Fruit fly (Drosophila melanogaster) whole organism, embryonic: ENCODE measurements around the gene CG31467.

Experiments used
- Adf1 ChIP-seq: fragments of 200-800 bp; sonication (Bioruptor generic); IDR thresholded peaks from 2 replicates; pipeline ENCODE4 v1.3.6; 2022; ENCODE audit warnings: missing biosample characterization, missing genetic modification characterization
- Bgb ChIP-seq: fragments of 200-800 bp; sonication (Bioruptor generic); IDR thresholded peaks from 2 replicates; pipeline ENCODE4 v1.3.6; 2022; ENCODE audit warnings: missing biosample characterization, missing genetic modification characterization; ENCODE audit not compliant: partially characterized antibody
- CG10267 ChIP-seq: fragments of 200-800 bp; sonication (Bioruptor generic); optimal IDR thresholded peaks from 2 replicates; lab custom pipeline; 2018; ENCODE audit warnings: missing biosample characterization, mild to moderate bottlenecking, missing genetic modification characterization, moderate library complexity
- CG10321 ChIP-seq: fragments of 200-800 bp; sonication (Bioruptor generic); IDR thresholded peaks from 2 replicates; pipeline ENCODE4 v1.3.6; 2022; ENCODE audit warnings: missing biosample characterization, missing genetic modification characterization
- CG11696 ChIP-seq: fragments of 200-800 bp; sonication (Bioruptor generic); IDR thresholded peaks from 2 replicates; pipeline ENCODE4 v1.3.6; 2022; ENCODE audit warnings: missing biosample characterization, missing genetic modification characterization
- CG12942 ChIP-seq: fragments of 200-800 bp; sonication (Bioruptor generic); optimal IDR thresholded peaks from 3 replicates; lab custom pipeline; 2016; ENCODE audit warnings: missing biosample characterization, missing genetic modification characterization
- CG13775 ChIP-seq: fragments of 200-800 bp; sonication (Bioruptor generic); optimal IDR thresholded peaks from 3 replicates; lab custom pipeline; 2017; ENCODE audit warnings: missing biosample characterization, mild to moderate bottlenecking, missing genetic modification characterization
- CG15269 ChIP-seq: fragments of 200-800 bp; sonication (Bioruptor generic); optimal IDR thresholded peaks from 2 replicates; lab custom pipeline; 2018; ENCODE audit warnings: missing biosample characterization, mild to moderate bottlenecking, missing genetic modification characterization, moderate library complexity
- CG1647 ChIP-seq: fragments of 200-800 bp; sonication (Bioruptor generic); optimal IDR thresholded peaks from 3 replicates; lab custom pipeline; 2016; ENCODE audit warnings: missing biosample characterization, missing genetic modification characterization
- CG1832 ChIP-seq: fragments of 200-800 bp; sonication (Bioruptor generic); optimal IDR thresholded peaks from 2 replicates; lab custom pipeline; 2017; ENCODE audit warnings: missing biosample characterization, mild to moderate bottlenecking, missing genetic modification characterization, inconsistent platforms
- CG18599 ChIP-seq: fragments of 200-800 bp; sonication (Bioruptor generic); optimal IDR thresholded peaks from 3 replicates; lab custom pipeline; 2017; ENCODE audit warnings: missing biosample characterization, missing genetic modification characterization, mild to moderate bottlenecking, moderate library complexity, missing genetic modification reagents
- CG2199 ChIP-seq: fragments of 200-800 bp; sonication (Bioruptor generic); IDR thresholded peaks from 3 replicates; pipeline ENCODE4 v1.3.6; 2022; ENCODE audit warnings: missing biosample characterization, missing genetic modification characterization
- CG2678 ChIP-seq: fragments of 200-800 bp; sonication (Bioruptor generic); optimal IDR thresholded peaks from 3 replicates; lab custom pipeline; 2019; ENCODE audit warnings: missing biosample characterization, mild to moderate bottlenecking, missing genetic modification characterization, moderate library complexity
- CG30403 ChIP-seq: fragments of 200-800 bp; sonication (Bioruptor generic); optimal IDR thresholded peaks from 3 replicates; lab custom pipeline; 2016; ENCODE audit warnings: missing biosample characterization, missing genetic modification characterization
- CG34224 ChIP-seq: fragments of 200-800 bp; sonication (Bioruptor generic); IDR thresholded peaks from 3 replicates; pipeline ENCODE4 v1.3.6; 2022; ENCODE audit warnings: missing biosample characterization, missing genetic modification characterization; ENCODE audit not compliant: partially characterized antibody
- CG4282 ChIP-seq: fragments of 200-800 bp; sonication (Bioruptor generic); optimal IDR thresholded peaks from 2 replicates; lab custom pipeline; 2016; ENCODE audit warnings: missing biosample characterization, missing genetic modification characterization
- CG6175 ChIP-seq: fragments of 200-800 bp; sonication (Bioruptor generic); IDR thresholded peaks from 3 replicates; pipeline ENCODE4 v1.3.6; 2022; ENCODE audit warnings: missing biosample characterization, missing genetic modification characterization
- CG8290 ChIP-seq, 3 experiments: fragments of 200-800 bp; sonication (Bioruptor generic); optimal IDR thresholded peaks; 2 replicates each; lab custom pipeline; 2016 to 2019; ENCODE audit warnings: missing biosample characterization in 3 of 3, missing genetic modification characterization in 3 of 3, mild to moderate bottlenecking in 2 of 3, moderate library complexity in 1 of 3
- CG9727 ChIP-seq: fragments of 200-800 bp; sonication (Bioruptor generic); optimal IDR thresholded peaks from 3 replicates; lab custom pipeline; 2017; ENCODE audit warnings: missing biosample characterization, mild to moderate bottlenecking, missing genetic modification characterization
- Dad ChIP-seq: fragments of 200-800 bp; sonication (Bioruptor generic); optimal IDR thresholded peaks from 3 replicates; lab custom pipeline; 2016; ENCODE audit warnings: missing biosample characterization, missing genetic modification characterization
- Dip3 ChIP-seq: fragments of 200-800 bp; sonication (Bioruptor generic); optimal IDR thresholded peaks from 3 replicates; lab custom pipeline; 2016; ENCODE audit warnings: missing biosample characterization, missing genetic modification characterization
- ERR ChIP-seq: fragments of 200-800 bp; sonication (Bioruptor generic); optimal IDR thresholded peaks from 2 replicates; lab custom pipeline; 2016; ENCODE audit warnings: missing biosample characterization, missing genetic modification characterization
- Gug ChIP-seq: fragments of 200-800 bp; sonication (Bioruptor generic); IDR thresholded peaks from 4 replicates; pipeline ENCODE4 v1.3.6; 2022; ENCODE audit warnings: missing biosample characterization, missing genetic modification characterization
- H15 ChIP-seq: fragments of 200-800 bp; sonication (Bioruptor generic); IDR thresholded peaks from 3 replicates; pipeline ENCODE4 v1.3.6; 2022; ENCODE audit warnings: missing biosample characterization, missing genetic modification characterization
- HHEX ChIP-seq: fragments of 200-800 bp; sonication (Bioruptor generic); optimal IDR thresholded peaks from 3 replicates; lab custom pipeline; 2017; ENCODE audit warnings: missing biosample characterization, mild to moderate bottlenecking, missing genetic modification characterization, missing genetic modification reagents
- Max ChIP-seq: fragments of 200-800 bp; sonication (Bioruptor generic); optimal IDR thresholded peaks from 2 replicates; lab custom pipeline; 2016; ENCODE audit warnings: missing biosample characterization, mild to moderate bottlenecking, missing genetic modification characterization
- NC2α ChIP-seq: fragments of 200-800 bp; sonication (Bioruptor generic); optimal IDR thresholded peaks from 2 replicates; lab custom pipeline; 2016; ENCODE audit warnings: missing biosample characterization, missing genetic modification characterization
- NC2β ChIP-seq: fragments of 200-800 bp; sonication (Bioruptor generic); optimal IDR thresholded peaks from 2 replicates; lab custom pipeline; 2016; ENCODE audit warnings: missing biosample characterization, missing genetic modification characterization
- Nf-YA ChIP-seq: fragments of 200-800 bp; sonication (Bioruptor generic); IDR thresholded peaks from 2 replicates; pipeline ENCODE4 v1.3.6; 2022; ENCODE audit warnings: missing biosample characterization, missing genetic modification characterization
- Opbp ChIP-seq: fragments of 200-800 bp; sonication (Bioruptor generic); IDR thresholded peaks from 3 replicates; pipeline ENCODE4 v1.3.6; 2022; ENCODE audit warnings: missing biosample characterization, missing genetic modification characterization; ENCODE audit not compliant: partially characterized antibody
- Optix ChIP-seq: fragments of 200-800 bp; sonication (Bioruptor generic); IDR thresholded peaks from 3 replicates; pipeline ENCODE4 v1.3.6; 2022; ENCODE audit warnings: missing biosample characterization, missing genetic modification characterization
- Side ChIP-seq: fragments of 200-800 bp; sonication (Bioruptor generic); optimal IDR thresholded peaks from 2 replicates; lab custom pipeline; 2016; ENCODE audit warnings: missing biosample characterization, missing genetic modification characterization
- bigmax ChIP-seq: fragments of 200-800 bp; sonication (Bioruptor generic); optimal IDR thresholded peaks from 2 replicates; lab custom pipeline; 2018; ENCODE audit warnings: missing biosample characterization, mild to moderate bottlenecking, missing genetic modification characterization
- emc ChIP-seq: fragments of 200-800 bp; sonication (Bioruptor generic); optimal IDR thresholded peaks from 2 replicates; lab custom pipeline; 2016; ENCODE audit warnings: missing biosample characterization, missing genetic modification characterization
- fd3F ChIP-seq: fragments of 200-800 bp; sonication (Bioruptor generic); optimal IDR thresholded peaks from 2 replicates; lab custom pipeline; 2018; ENCODE audit warnings: missing biosample characterization, mild to moderate bottlenecking, missing genetic modification characterization, moderate library complexity
- fd64A ChIP-seq: fragments of 200-800 bp; sonication (Bioruptor generic); optimal IDR thresholded peaks from 3 replicates; lab custom pipeline; 2018; ENCODE audit warnings: missing biosample characterization, mild to moderate bottlenecking, missing genetic modification characterization
- h ChIP-seq: fragments of >200 bp; optimal IDR thresholded peaks from 2 replicates; lab custom pipeline; 2017
- kay ChIP-seq: fragments of 200-800 bp; sonication (Bioruptor generic); optimal IDR thresholded peaks from 2 replicates; lab custom pipeline; 2016; ENCODE audit warnings: missing biosample characterization, missing genetic modification characterization
- knrl ChIP-seq: fragments of 200-800 bp; sonication (Bioruptor generic); IDR thresholded peaks from 3 replicates; pipeline ENCODE4 v1.3.6; 2022; ENCODE audit warnings: missing biosample characterization, missing genetic modification characterization; ENCODE audit not compliant: partially characterized antibody
- lab ChIP-seq: fragments of 200-800 bp; sonication (Bioruptor generic); optimal IDR thresholded peaks from 3 replicates; lab custom pipeline; 2017; ENCODE audit warnings: missing biosample characterization, missing genetic modification characterization, mild to moderate bottlenecking, moderate library complexity, missing genetic modification reagents
- mld ChIP-seq: fragments of 200-800 bp; sonication (Bioruptor generic); IDR thresholded peaks from 3 replicates; pipeline ENCODE4 v1.3.6; 2022; ENCODE audit warnings: missing biosample characterization, missing genetic modification characterization; ENCODE audit not compliant: partially characterized antibody
- nerfin-2 ChIP-seq: fragments of 200-800 bp; sonication (Bioruptor generic); IDR thresholded peaks from 2 replicates; pipeline ENCODE4 v1.3.6; 2022; ENCODE audit warnings: missing biosample characterization, missing genetic modification characterization; ENCODE audit not compliant: partially characterized antibody
- oc ChIP-seq: fragments of 200-800 bp; sonication (Bioruptor generic); optimal IDR thresholded peaks from 2 replicates; lab custom pipeline; 2018; ENCODE audit warnings: missing biosample characterization, mild to moderate bottlenecking, missing genetic modification characterization, moderate library complexity
- sr ChIP-seq: fragments of 200-800 bp; sonication (Bioruptor generic); IDR thresholded peaks from 3 replicates; pipeline ENCODE4 v1.3.6; 2022; ENCODE audit warnings: missing biosample characterization, missing genetic modification characterization
- tin ChIP-seq: fragments of 200-800 bp; sonication (Bioruptor generic); optimal IDR thresholded peaks from 3 replicates; lab custom pipeline; 2016; ENCODE audit warnings: missing biosample characterization, missing genetic modification characterization
- unpg ChIP-seq: fragments of 200-800 bp; sonication (Bioruptor generic); optimal IDR thresholded peaks from 3 replicates; lab custom pipeline; 2018; ENCODE audit warnings: missing biosample characterization, mild to moderate bottlenecking, missing genetic modification characterization, moderate library complexity
- zen2 ChIP-seq: fragments of 200-800 bp; sonication (Bioruptor generic); IDR thresholded peaks from 3 replicates; pipeline ENCODE4 v1.3.6; 2022; ENCODE audit warnings: missing biosample characterization, missing genetic modification characterization; ENCODE audit not compliant: partially characterized antibody
- zfh2 ChIP-seq: fragments of 200-800 bp; sonication (Bioruptor generic); optimal IDR thresholded peaks from 2 replicates; lab custom pipeline; 2016; ENCODE audit warnings: missing biosample characterization, missing genetic modification characterization

Gene CG31467

DNA sequence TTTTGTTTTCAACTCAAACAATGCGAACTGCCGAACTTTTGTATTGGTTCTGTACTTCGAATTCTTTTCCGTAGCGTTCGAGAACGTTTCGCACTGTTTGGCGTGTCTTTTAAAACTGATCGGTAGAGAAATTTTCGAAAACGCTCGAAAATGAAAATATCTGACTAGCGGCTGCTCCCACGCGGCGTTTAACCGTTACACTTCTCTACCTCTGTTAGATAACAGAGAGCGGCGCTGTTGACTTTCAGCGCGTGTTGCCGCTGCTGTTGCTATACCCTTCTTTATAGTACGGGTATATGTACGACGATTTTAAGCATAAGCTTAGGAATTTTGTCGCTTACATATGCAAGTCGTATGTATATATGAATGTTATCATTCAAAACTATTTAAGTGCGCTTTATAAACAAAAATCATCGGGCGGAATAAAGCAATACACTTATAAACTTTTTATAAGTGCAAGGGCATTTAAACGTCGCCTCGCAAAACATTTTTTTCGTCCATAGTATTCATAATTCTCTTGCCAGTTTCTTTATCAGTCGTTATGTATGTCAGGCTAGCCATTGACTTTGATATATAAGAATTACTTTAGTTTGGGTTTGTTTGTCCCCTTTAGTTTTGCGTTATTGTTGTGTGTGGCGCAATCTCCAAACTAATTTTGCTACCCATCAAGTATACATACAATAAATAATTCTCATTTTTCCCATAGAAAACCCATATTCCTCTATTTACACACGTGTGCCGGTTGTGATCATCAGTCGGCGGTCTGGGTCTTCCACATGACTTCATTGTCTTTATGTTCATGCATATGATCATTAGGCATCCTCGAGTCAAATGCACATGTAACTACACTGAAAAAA is 25.6 kb downstream of the CG31467 start, which contains the start of gene Phyhd1 (continued):
- TF ChIP-seq Gug, result peak; percentile 91
- TF ChIP-seq bigmax (GFP tag; lab: Kevin White, UChicago), result peak; percentile 2
- TF ChIP-seq Adf1 (GFP tag; lab: Robert Waterston, UW), result peak; percentile 76
- TF ChIP-seq h (lab: Kevin White, UChicago), result no peak
- TF ChIP-seq lab (GFP tag; lab: Kevin White, UChicago), result peak; percentile 96
- TF ChIP-seq tin (GFP tag; lab: Kevin White, UChicago), result peak; percentile 93
- TF ChIP-seq oc, result peak; percentile 94
- TF ChIP-seq Max (GFP tag; lab: Kevin White, UChicago), result peak; percentile 97
- no peak for TF ChIP-seq CG1832 (GFP tag; lab: Kevin White, UChicago)
- TF ChIP-seq Dad, result peak; percentile 96
- peak; percentile 87 for TF ChIP-seq H15 (GFP tag; lab: Robert Waterston, UW)
- TF ChIP-seq CG8290 (GFP tag; optimal IDR thresholded peaks at IDR 0.05; lab: Kevin White, UChicago), result peak; percentile 69
- TF ChIP-seq CG8290 (tag; optimal IDR thresholded peaks at IDR 0.05; lab: Kevin White, UChicago), result peak; percentile 56 to 95
- TF ChIP-seq emc (GFP tag; lab: Kevin White, UChicago), result peak; percentile 89
- peak; percentile 71 for TF ChIP-seq fd64A (GFP tag; lab: Kevin White, UChicago)
- TF ChIP-seq zen2 (GFP tag; lab: Robert Waterston, UW), result no peak
- peak; percentile 94 for TF ChIP-seq CG15269 (tag; lab: Kevin White, UChicago)
- peak; percentile 77 for TF ChIP-seq CG10321
- TF ChIP-seq CG30403 (GFP tag; lab: Kevin White, UChicago), result peak; percentile 98
- TF ChIP-seq Dip3 (GFP tag; lab: Kevin White, UChicago), result peak; percentile 95
- peak; percentile 94 for TF ChIP-seq NC2β (GFP tag; lab: Kevin White, UChicago)
- TF ChIP-seq Bgb (GFP tag; lab: Robert Waterston, UW), result no peak
- peak; percentile 98 for TF ChIP-seq unpg (GFP tag; lab: Kevin White, UChicago)
- TF ChIP-seq Nf-YA, result peak; percentile 94
- TF ChIP-seq HHEX, result peak; percentile 88
- no peak for TF ChIP-seq CG34224 (GFP tag; lab: Robert Waterston, UW)
- peak; percentile 86 for TF ChIP-seq CG4282 (GFP tag; lab: Kevin White, UChicago)
- TF ChIP-seq nerfin-2, result no peak
- TF ChIP-seq knrl, result no peak
- peak; percentile 86 for TF ChIP-seq ERR (GFP tag; lab: Kevin White, UChicago)
- TF ChIP-seq zfh2 (GFP tag; lab: Kevin White, UChicago), result peak; percentile 95
- TF ChIP-seq CG10267 (tag; lab: Kevin White, UChicago), result peak; percentile 87
- TF ChIP-seq NC2α (GFP tag; lab: Kevin White, UChicago), result peak; percentile 93
- TF ChIP-seq Side (GFP tag; lab: Kevin White, UChicago), result peak; percentile 95
- TF ChIP-seq CG1647, result peak; percentile 94
- peak; percentile 95 for TF ChIP-seq CG2678
- TF ChIP-seq fd3F, result peak; percentile 90
- peak; percentile 82 for TF ChIP-seq Optix (GFP tag; lab: Robert Waterston, UW)
- peak; percentile 95 for TF ChIP-seq kay (GFP tag; lab: Kevin White, UChicago)
- peak; percentile 95 for TF ChIP-seq CG18599
- TF ChIP-seq sr, result peak; percentile 58; the same call in 2 of the 3 replicates
- TF ChIP-seq CG11696 (GFP tag; lab: Robert Waterston, UW), result peak; percentile 82
- peak; percentile 89 for TF ChIP-seq CG12942 (GFP tag; lab: Kevin White, UChicago)
- peak; percentile 95 for TF ChIP-seq CG2199
- TF ChIP-seq CG6175 (GFP tag; lab: Robert Waterston, UW), result peak; percentile 81; the same call in 2 of the 3 replicates
- peak; percentile 94 for TF ChIP-seq CG9727 (GFP tag; lab: Kevin White, UChicago)
- no peak for TF ChIP-seq mld (GFP tag; lab: Robert Waterston, UW)
- TF ChIP-seq CG13775 (GFP tag; lab: Kevin White, UChicago), result peak; percentile 89
- no peak for TF ChIP-seq Opbp (GFP tag; lab: Robert Waterston, UW)
